Worm (Caenorhabditis elegans) whole organism, L1 larva: Measurements from ENCODE around the gene gst-42.

ENCODE experiments used
- C16A3.4 ChIP-seq: fragments of 150-350 bp; optimal IDR thresholded peaks from 2 replicates; lab custom pipeline; 2014; ENCODE audit warnings: missing biosample characterization, missing genetic modification characterization
- C34B4.2 ChIP-seq: sonication (generic microtip); optimal IDR thresholded peaks from 2 replicates; lab custom pipeline; 2017; ENCODE audit warnings: mild to moderate bottlenecking, missing genetic modification characterization, missing compliant biosample characterization
- aha-1 ChIP-seq: fragments of 150-350 bp; optimal IDR thresholded peaks from 2 replicates; lab custom pipeline; 2014; ENCODE audit warnings: missing biosample characterization, missing genetic modification characterization
- blmp-1 ChIP-seq: fragments of 150-350 bp; optimal IDR thresholded peaks from 2 replicates; lab custom pipeline; 2014; ENCODE audit warnings: missing biosample characterization, missing genetic modification characterization
- ceh-63 ChIP-seq: fragments of 200-800 bp; sonication (Bioruptor generic); optimal IDR thresholded peaks from 2 replicates; lab custom pipeline; 2018; ENCODE audit warnings: mild to moderate bottlenecking, missing genetic modification characterization, missing compliant biosample characterization
- ceh-8 ChIP-seq: fragments of 200-800 bp; sonication (Bioruptor generic); optimal IDR thresholded peaks from 2 replicates; lab custom pipeline; 2018; ENCODE audit warnings: mild to moderate bottlenecking, missing genetic modification characterization, moderate library complexity, missing compliant biosample characterization
- ceh-88 ChIP-seq: fragments of 200-800 bp; sonication (Bioruptor generic); IDR thresholded peaks from 2 replicates; pipeline ENCODE4 v1.3.6; 2022; ENCODE audit warnings: missing genetic modification characterization, missing compliant biosample characterization
- ces-1 ChIP-seq: fragments of 150-350 bp; optimal IDR thresholded peaks from 2 replicates; lab custom pipeline; 2014; ENCODE audit warnings: missing biosample characterization, missing genetic modification reagents, missing genetic modification characterization
- dsc-1 ChIP-seq: sonication (generic microtip); optimal IDR thresholded peaks from 2 replicates; lab custom pipeline; 2016; ENCODE audit warnings: mild to moderate bottlenecking, missing genetic modification characterization, missing compliant biosample characterization
- efl-1 ChIP-seq, 4 experiments: fragments of 150-350 bp; optimal IDR thresholded peaks in 3 of 4; peaks in 1 of 4; 1 replicate in 1 of 4; 2 replicates in 3 of 4; lab custom pipeline; 2014; ENCODE audit warnings: missing biosample characterization in 2 of 4, missing genetic modification characterization in 2 of 4, missing genetic modification reagents in 2 of 4
- efl-3 ChIP-seq: fragments of 200-800 bp; sonication (Bioruptor generic); optimal IDR thresholded peaks from 2 replicates; lab custom pipeline; 2018; ENCODE audit warnings: mild to moderate bottlenecking, missing genetic modification characterization, missing compliant biosample characterization
- elt-2 ChIP-seq: sonication (generic microtip); optimal IDR thresholded peaks from 2 replicates; lab custom pipeline; 2016; ENCODE audit warnings: missing genetic modification characterization, mild to moderate bottlenecking, inconsistent platforms, missing compliant biosample characterization, missing genetic modification reagents
- elt-3 ChIP-seq, 6 experiments: fragments of 150-350 bp in 1 of 6; sonication (generic microtip); optimal IDR thresholded peaks; 2 replicates each; lab custom pipeline; 2017 to 2018; ENCODE audit warnings: missing biosample characterization in 6 of 6, missing genetic modification characterization in 6 of 6, inconsistent platforms in 1 of 6
- ets-5 ChIP-seq: fragments of 200-800 bp; sonication (Bioruptor generic); IDR thresholded peaks from 2 replicates; pipeline ENCODE4 v1.3.6; 2022; ENCODE audit warnings: missing genetic modification characterization, missing compliant biosample characterization
- fkh-8 ChIP-seq: sonication (generic microtip); optimal IDR thresholded peaks from 2 replicates; lab custom pipeline; 2016; ENCODE audit warnings: mild to moderate bottlenecking, missing genetic modification characterization, missing compliant biosample characterization
- fos-1 ChIP-seq: fragments of 150-350 bp; optimal IDR thresholded peaks from 2 replicates; lab custom pipeline; 2014; ENCODE audit warnings: missing biosample characterization, missing genetic modification characterization
- grh-1 ChIP-seq: fragments of 200-800 bp; sonication (Bioruptor generic); IDR thresholded peaks from 2 replicates; pipeline ENCODE4 v1.3.6; 2022; ENCODE audit warnings: missing genetic modification reagents, missing genetic modification characterization, missing compliant biosample characterization
- irx-1 ChIP-seq: sonication (generic microtip); optimal IDR thresholded peaks from 2 replicates; lab custom pipeline; 2016; ENCODE audit warnings: missing genetic modification characterization, missing compliant biosample characterization
- lin-14 ChIP-seq: fragments of 200-800 bp; sonication (Bioruptor generic); optimal IDR thresholded peaks from 2 replicates; lab custom pipeline; 2018; ENCODE audit warnings: mild to moderate bottlenecking, missing genetic modification characterization, moderate library complexity, missing compliant biosample characterization
- lin-15B ChIP-seq: fragments of 150-350 bp; sonication (generic microtip); optimal IDR thresholded peaks from 3 replicates; lab custom pipeline; 2014; ENCODE audit warnings: missing biosample characterization, missing genetic modification characterization
- lin-35 ChIP-seq, 2 experiments: fragments of 150-350 bp; optimal IDR thresholded peaks; 2 replicates each; lab custom pipeline; 2014; ENCODE audit warnings: missing biosample characterization in 2 of 2, missing genetic modification characterization in 2 of 2, missing genetic modification reagents in 2 of 2
- lir-3 ChIP-seq: sonication (generic microtip); optimal IDR thresholded peaks from 2 replicates; lab custom pipeline; 2016; ENCODE audit warnings: mild to moderate bottlenecking, missing genetic modification characterization, moderate library complexity, missing compliant biosample characterization; ENCODE audit not compliant: poor library complexity
- lsy-2 ChIP-seq, 2 experiments: fragments of 150-350 bp; optimal IDR thresholded peaks; 2 replicates each; lab custom pipeline; 2014; ENCODE audit warnings: missing biosample characterization in 2 of 2, missing genetic modification characterization in 2 of 2
- mab-9 ChIP-seq: fragments of 200-800 bp; sonication (Bioruptor generic); IDR thresholded peaks from 2 replicates; pipeline ENCODE4 v1.3.6; 2022; ENCODE audit warnings: missing genetic modification reagents, missing genetic modification characterization, missing compliant biosample characterization
- mdl-1 ChIP-seq, 2 experiments: fragments of 150-350 bp; optimal IDR thresholded peaks; 2 replicates each; lab custom pipeline; 2014 to 2017; ENCODE audit warnings: missing biosample characterization in 2 of 2, missing genetic modification characterization in 2 of 2, inconsistent platforms in 1 of 2
- mef-2 ChIP-seq: fragments of 150-350 bp; optimal IDR thresholded peaks from 2 replicates; lab custom pipeline; 2014; ENCODE audit warnings: missing biosample characterization, missing genetic modification characterization
- mep-1 ChIP-seq: fragments of 150-350 bp; optimal IDR thresholded peaks from 2 replicates; lab custom pipeline; 2014; ENCODE audit warnings: missing biosample characterization, missing genetic modification characterization
- nhr-19 ChIP-seq: fragments of 200-800 bp; sonication (Bioruptor generic); conservative IDR thresholded peaks from 2 replicates; pipeline ENCODE4 v1.3.6; 2022; ENCODE audit warnings: missing genetic modification characterization, missing compliant biosample characterization
- nhr-20 ChIP-seq: sonication (generic microtip); optimal IDR thresholded peaks from 2 replicates; lab custom pipeline; 2016; ENCODE audit warnings: mild to moderate bottlenecking, missing genetic modification characterization, missing compliant biosample characterization
- nhr-71 ChIP-seq: sonication (generic microtip); optimal IDR thresholded peaks from 2 replicates; lab custom pipeline; 2016; ENCODE audit warnings: mild to moderate bottlenecking, missing genetic modification characterization, moderate library complexity, missing compliant biosample characterization
- nhr-84 ChIP-seq: sonication (generic microtip); optimal IDR thresholded peaks from 2 replicates; lab custom pipeline; 2017; ENCODE audit warnings: missing biosample characterization, missing genetic modification characterization
- nhr-85 ChIP-seq: sonication (generic microtip); peaks from one replicate; lab custom pipeline; 2016; ENCODE audit warnings: missing genetic modification characterization, inconsistent platforms, missing compliant biosample characterization
- nhr-90 ChIP-seq: sonication (generic microtip); optimal IDR thresholded peaks from 2 replicates; lab custom pipeline; 2016; ENCODE audit warnings: mild to moderate bottlenecking, missing genetic modification characterization, missing compliant biosample characterization; ENCODE audit not compliant: poor library complexity
- pqm-1 ChIP-seq: sonication (generic microtip); optimal IDR thresholded peaks from 3 replicates; lab custom pipeline; 2017; ENCODE audit warnings: missing biosample characterization, missing genetic modification characterization
- skn-1 ChIP-seq: fragments of 150-350 bp; optimal IDR thresholded peaks from 2 replicates; lab custom pipeline; 2014; ENCODE audit warnings: missing biosample characterization, missing genetic modification characterization
- snu-23 ChIP-seq: sonication (generic microtip); optimal IDR thresholded peaks from 2 replicates; lab custom pipeline; 2016; ENCODE audit warnings: missing genetic modification characterization, missing compliant biosample characterization
- sptf-1 ChIP-seq: fragments of 150-350 bp; optimal IDR thresholded peaks from 2 replicates; lab custom pipeline; 2014; ENCODE audit warnings: missing biosample characterization, missing genetic modification characterization
- tlp-1 ChIP-seq: fragments of 150-350 bp; optimal IDR thresholded peaks from 2 replicates; lab custom pipeline; 2014; ENCODE audit warnings: missing biosample characterization, missing genetic modification characterization
- vab-15 ChIP-seq: sonication (generic microtip); optimal IDR thresholded peaks from 2 replicates; lab custom pipeline; 2017; ENCODE audit warnings: missing genotype, mild to moderate bottlenecking, missing genetic modification characterization, missing compliant biosample characterization
- ztf-4 ChIP-seq: fragments of 150-350 bp; optimal IDR thresholded peaks from 2 replicates; lab custom pipeline; 2014; ENCODE audit warnings: missing biosample characterization, missing genetic modification characterization

The gst-42 gene

DNA sequence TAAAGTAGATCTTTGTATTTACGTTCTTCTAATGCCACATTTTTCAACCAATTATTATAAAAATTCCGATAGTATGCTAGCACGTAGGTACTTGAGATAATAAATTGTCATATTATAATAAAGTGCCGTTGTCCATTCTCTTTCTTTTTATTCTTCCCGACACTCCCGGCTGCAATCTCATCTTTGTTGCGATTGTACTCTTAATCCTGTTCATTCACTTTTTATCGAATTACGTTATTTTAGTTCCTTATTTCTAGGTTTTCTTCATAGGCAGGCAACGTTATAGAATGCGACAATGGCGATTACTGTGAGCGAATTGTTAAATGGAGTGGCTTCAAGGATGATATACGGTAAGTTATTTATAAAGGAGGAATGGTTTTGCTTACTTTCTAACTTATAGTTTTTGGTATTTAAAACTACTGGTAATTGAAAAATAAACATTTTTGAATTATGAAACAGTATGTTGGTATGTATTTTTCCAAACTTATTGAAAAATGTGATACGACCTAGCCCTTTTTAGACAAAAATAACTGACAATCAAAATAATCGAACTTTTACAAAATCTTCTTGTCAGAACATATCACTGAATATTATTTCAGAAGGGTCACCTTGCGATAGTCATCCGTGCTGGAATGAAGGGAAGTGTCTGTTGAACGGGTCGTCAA is 18.2 kb upstream of the gst-42 start, which contains the start of gene C40H5.2:
Gene C40H5.2, plus strand, starts transcription at position 256 of the 665 bp plus-strand sequence.
- TF ChIP-seq fkh-8 (tag; lab: Kevin White, UChicago), result no peak
- TF ChIP-seq efl-1 (optimal IDR thresholded peaks at IDR 0.05; lab: Kevin White, UChicago), result no peak
- peak in 1 of 2 experiments; percentile 75 for TF ChIP-seq efl-1 (GFP tag; optimal IDR thresholded peaks at IDR 0.05 in 1 of 2; lab: Kevin White, UChicago)
- TF ChIP-seq, all 84 proteins: peak for 1

DNA sequence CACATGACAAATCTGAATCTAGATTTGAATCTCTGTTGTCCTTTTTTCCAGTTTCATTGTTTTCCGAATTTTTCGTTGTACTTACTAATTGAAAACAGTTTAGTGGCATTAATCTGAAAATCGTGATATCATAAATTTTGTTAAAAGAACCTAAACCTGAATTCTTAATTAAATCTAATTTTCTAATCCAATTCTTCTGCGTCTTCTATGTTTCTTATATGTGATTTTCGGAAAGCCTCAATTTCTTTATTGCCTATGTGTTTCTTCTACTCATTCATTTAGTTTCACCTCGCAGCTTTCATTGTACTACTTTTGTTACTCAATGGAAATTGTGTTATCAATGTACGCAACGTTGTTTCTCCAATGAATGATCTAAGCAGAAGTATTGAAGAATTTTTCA is 16.0 kb upstream of the gst-42 start:
- no peak for TF ChIP-seq elt-3 (tag; optimal IDR thresholded peaks at IDR 0.05; lab: Kevin White, UChicago)
- TF ChIP-seq lin-14 (GFP tag; lab: Kevin White, UChicago), result peak; percentile 28
- peak; percentile 1 for TF ChIP-seq ces-1 (GFP tag; lab: Kevin White, UChicago)

DNA sequence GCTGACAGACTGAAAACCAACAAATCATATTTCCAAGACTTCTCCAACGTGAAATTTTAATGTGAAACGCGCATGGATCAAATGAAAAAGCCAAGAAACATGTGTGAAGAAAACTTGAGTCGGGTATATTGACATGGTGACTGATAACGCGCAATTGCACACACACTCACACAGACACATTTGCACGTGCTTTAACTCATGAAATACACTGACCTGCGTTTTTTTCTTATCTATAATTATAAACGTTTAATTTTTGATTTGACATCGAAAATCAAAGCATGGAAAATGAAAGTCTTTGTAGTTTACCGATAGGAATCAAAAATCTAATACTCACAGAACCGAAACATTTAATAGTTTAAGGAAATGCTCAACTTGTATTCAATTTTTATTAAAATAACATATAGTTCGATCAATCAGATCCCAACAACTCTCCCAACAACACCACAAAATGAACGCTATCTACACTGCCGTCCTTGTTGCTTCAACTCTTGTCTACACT is 10.9 kb upstream of the gst-42 start, which contains the start of gene nspa-9:
Gene nspa-9, plus strand, starts transcription at position 449 of the 499 bp plus-strand sequence.
- TF ChIP-seq nhr-90, result peak; percentile 36
- no peak for TF ChIP-seq skn-1 (tag; lab: Kevin White, UChicago)
- peak; percentile 10 for TF ChIP-seq fkh-8 (tag; lab: Kevin White, UChicago)
- TF ChIP-seq irx-1 (tag; lab: Kevin White, UChicago), result no peak
- TF ChIP-seq mef-2, result no peak
- no peak for TF ChIP-seq tlp-1 (tag; lab: Kevin White, UChicago)
- TF ChIP-seq dsc-1, result peak; percentile 39
- peak; percentile 45 for TF ChIP-seq nhr-20
- TF ChIP-seq pqm-1 (tag; lab: Kevin White, UChicago), result peak; percentile 46
- peak; percentile 47 for TF ChIP-seq nhr-71 (tag; lab: Kevin White, UChicago)
- TF ChIP-seq mdl-1 (tag; optimal IDR thresholded peaks at IDR 0.05; lab: Kevin White, UChicago), result peak in 1 of 2 experiments; percentile 57
- TF ChIP-seq lin-14 (GFP tag; lab: Kevin White, UChicago), result peak; percentile 33
- no peak for TF ChIP-seq snu-23
- peak; percentile 92 for TF ChIP-seq elt-2 (tag; lab: Kevin White, UChicago)
- peak in 1 of 2 experiments; percentile 30 for TF ChIP-seq lin-35 (GFP tag; optimal IDR thresholded peaks at IDR 0.05; lab: Kevin White, UChicago)
- TF ChIP-seq, all 84 proteins: peak for 10

ce11 chrX:11737053-11737452 is 9.3 kb upstream of the gst-42 start, which contains the start of gene D1053.3:
TSS of gene D1053.3 (minus strand) at chrX:11737153.
- TF ChIP-seq fkh-8 (tag; lab: Kevin White, UChicago) (no peak), fos-1 (tag; lab: Kevin White, UChicago) (no peak), blmp-1 (no peak), ztf-4 (tag; lab: Kevin White, UChicago) (no peak), lin-35 (GFP tag; optimal IDR thresholded peaks at IDR 0.05; lab: Kevin White, UChicago) (no peak), ceh-88 (GFP tag; lab: Robert Waterston, UW) (no peak), lir-3 (no peak), grh-1 (GFP tag; lab: Robert Waterston, UW) (no peak), lin-15B (tag; lab: Kevin White, UChicago) (no peak), nhr-20 (no peak), C16A3.4 (no peak), mab-9 (GFP tag; lab: Robert Waterston, UW) (no peak), efl-3 (no peak)

DNA sequence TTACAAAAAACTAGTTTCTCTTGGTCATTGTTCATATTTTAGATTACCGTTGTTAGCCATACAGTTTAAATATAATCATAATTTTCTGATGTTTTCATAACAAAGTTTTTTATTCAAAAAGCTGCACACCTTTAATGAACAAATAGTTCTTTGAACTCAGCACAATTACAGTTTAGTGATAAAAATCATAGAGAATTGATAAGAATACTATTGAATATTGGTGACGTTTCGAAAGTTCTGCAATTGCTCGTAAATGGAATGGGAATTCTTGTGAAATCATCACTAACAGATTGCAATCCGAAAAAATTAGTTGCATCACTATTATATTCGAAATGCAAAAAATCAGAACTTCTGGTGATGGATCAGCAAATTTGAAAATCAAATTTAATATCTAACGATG is 6.4 kb upstream of the gst-42 start:
- TF ChIP-seq elt-2 (tag; lab: Kevin White, UChicago) (peak; percentile 1), irx-1 (tag; lab: Kevin White, UChicago) (no peak)

- no peak for TF ChIP-seq aha-1 (tag; lab: Kevin White, UChicago)
- no peak for TF ChIP-seq C16A3.4
- TF ChIP-seq elt-2 (tag; lab: Kevin White, UChicago), result no peak
- TF ChIP-seq elt-3 (tag; optimal IDR thresholded peaks at IDR 0.05; lab: Kevin White, UChicago), result no peak
- TF ChIP-seq nhr-20, result no peak
- no peak for TF ChIP-seq C34B4.2 (tag; lab: Kevin White, UChicago)
- no peak for TF ChIP-seq nhr-85 (tag; lab: Kevin White, UChicago)
- TF ChIP-seq vab-15 (tag; lab: Kevin White, UChicago), result no peak
- TF ChIP-seq ceh-63 (GFP tag; lab: Kevin White, UChicago), result no peak
- no peak for TF ChIP-seq mep-1 (tag; lab: Kevin White, UChicago)
- no peak for TF ChIP-seq lsy-2 (tag; optimal IDR thresholded peaks at IDR 0.05; lab: Kevin White, UChicago)
- TF ChIP-seq nhr-19 (GFP tag; lab: Robert Waterston, UW), result no peak
- no peak for TF ChIP-seq nhr-84
- TF ChIP-seq efl-3, result no peak
- TF ChIP-seq mab-9 (GFP tag; lab: Robert Waterston, UW), result no peak
- TF ChIP-seq ceh-8 (GFP tag; lab: Kevin White, UChicago), result no peak
- no peak for TF ChIP-seq nhr-71 (tag; lab: Kevin White, UChicago)
- no peak for TF ChIP-seq ets-5 (GFP tag; lab: Robert Waterston, UW)
- TF ChIP-seq sptf-1 (tag; lab: Kevin White, UChicago), result no peak
Measured at ce11 chrX:11732752-11733151, 5.0 kb upstream of the gst-42 start.
